Worm (Caenorhabditis elegans): ENCODE measurements around the gene repo-1.

ce11 chrIV:12088898-12089297, 4.6 kb downstream of the repo-1 start:
- TF ChIP-seq let-607 (tag; optimal IDR thresholded peaks at IDR 0.05) (no peak), nhr-27 (tag; optimal IDR thresholded peaks at IDR 0.05) (no peak), pha-4 (tag; optimal IDR thresholded peaks at IDR 0.05) (no peak), T07F8.4 (tag; optimal IDR thresholded peaks at IDR 0.05) (no peak), snpc-1.1 (tag; optimal IDR thresholded peaks at IDR 0.05; ENCODE audit: insufficient read depth) (no peak), attf-6 (GFP tag; IDR thresholded peaks at IDR 0.05) (no peak), Y53G8AR.9 (GFP tag; conservative IDR thresholded peaks at IDR 0.05) (no peak), ztf-28 (GFP tag; IDR thresholded peaks at IDR 0.05) (no peak), attf-5 (GFP tag; optimal IDR thresholded peaks at IDR 0.05) (peak; percentile 8), ztf-6 (GFP tag; IDR thresholded peaks at IDR 0.05) (no peak), dpl-1 (GFP tag; optimal IDR thresholded peaks at IDR 0.05) (no peak), akir-1 (GFP tag; optimal IDR thresholded peaks at IDR 0.05) (no peak)
